Worm (Caenorhabditis elegans) whole organism, L2 larva: ENCODE results near the gene twk-10.

ENCODE experiments used
- fos-1 ChIP-seq: fragments of 150-350 bp; optimal IDR thresholded peaks from 2 replicates; lab custom pipeline; 2014; ENCODE audit warnings: missing biosample characterization, missing genetic modification characterization
- gmeb-1 ChIP-seq: fragments of 150-350 bp; optimal IDR thresholded peaks from 2 replicates; lab custom pipeline; 2014; ENCODE audit warnings: missing biosample characterization, missing genetic modification characterization
- lsy-2 ChIP-seq, 2 experiments: fragments of 150-350 bp in 1 of 2; sonication (generic microtip) in 1 of 2; optimal IDR thresholded peaks; 2 replicates each; lab custom pipeline; 2014 to 2017; ENCODE audit warnings: missing biosample characterization in 2 of 2, missing genetic modification characterization in 2 of 2
- skn-1 ChIP-seq: sonication (generic microtip); optimal IDR thresholded peaks from 2 replicates; lab custom pipeline; 2017; ENCODE audit warnings: missing biosample characterization, missing genetic modification characterization
- unc-55 ChIP-seq: fragments of 150-350 bp; sonication (generic microtip); optimal IDR thresholded peaks from 3 replicates; lab custom pipeline; 2014; ENCODE audit warnings: missing biosample characterization, missing genetic modification reagents, missing genetic modification characterization

Gene twk-10

DNA sequence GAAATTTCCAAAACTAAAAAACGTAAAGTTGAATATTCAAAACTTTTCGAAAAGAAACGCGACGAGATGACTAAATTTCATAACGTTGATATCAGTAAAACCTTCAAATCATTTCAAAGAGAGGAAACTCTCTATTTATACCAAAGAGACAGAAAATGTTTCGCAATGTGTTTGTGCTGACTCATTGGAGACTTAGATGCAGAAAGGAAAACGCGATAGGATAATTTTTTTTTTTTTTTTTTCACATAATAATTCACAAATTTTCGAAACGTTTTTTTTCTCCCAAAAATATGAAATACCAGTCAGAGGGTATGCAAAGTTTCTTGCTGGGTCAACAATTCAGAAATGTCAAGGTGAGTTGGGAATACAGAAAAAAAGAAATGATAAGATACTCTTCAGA, 54.1 kb downstream of the twk-10 start:
- peak; percentile 48 for TF ChIP-seq skn-1 (tag; lab: Kevin White, UChicago)
- peak; percentile 88 for TF ChIP-seq fos-1 (tag; lab: Kevin White, UChicago)
- TF ChIP-seq lsy-2 (tag; optimal IDR thresholded peaks at IDR 0.05; lab: Kevin White, UChicago) = no peak
- TF ChIP-seq unc-55 (GFP tag; lab: Kevin White, UChicago) = peak; percentile 76
- peak; percentile 47 for TF ChIP-seq gmeb-1 (tag; lab: Kevin White, UChicago)
- TF ChIP-seq, all 48 proteins: peak for 4
